Fruit fly (Drosophila melanogaster) whole organism, embryonic: ENCODE results near the gene Cipc.
A peak's percentile ranks its signal among the peaks of the same experiment; 100 is the strongest.

Experiments used
- Atf6 ChIP-seq: fragments of 200-800 bp; sonication (Bioruptor generic); IDR thresholded peaks from 2 replicates; pipeline ENCODE4 v1.3.6; 2022; ENCODE audit warnings: missing biosample characterization, missing genetic modification characterization
- BtbVII ChIP-seq: fragments of 200-800 bp; sonication (Bioruptor generic); optimal IDR thresholded peaks from 3 replicates; lab custom pipeline; 2017; ENCODE audit warnings: missing biosample characterization, mild to moderate bottlenecking, missing genetic modification characterization
- CG10274 ChIP-seq: fragments of 200-800 bp; sonication (Bioruptor generic); optimal IDR thresholded peaks from 3 replicates; lab custom pipeline; 2017; ENCODE audit warnings: missing biosample characterization, mild to moderate bottlenecking, missing genetic modification characterization
- CG10321 ChIP-seq: fragments of 200-800 bp; sonication (Bioruptor generic); IDR thresholded peaks from 2 replicates; pipeline ENCODE4 v1.3.6; 2022; ENCODE audit warnings: missing biosample characterization, missing genetic modification characterization
- CG10543 ChIP-seq: fragments of 200-800 bp; sonication (Bioruptor generic); optimal IDR thresholded peaks from 3 replicates; lab custom pipeline; 2017; ENCODE audit warnings: missing biosample characterization, mild to moderate bottlenecking, missing genetic modification characterization, moderate library complexity
- CG10959 ChIP-seq: fragments of 200-800 bp; sonication (Bioruptor generic); IDR thresholded peaks from 2 replicates; pipeline ENCODE4 v1.3.6; 2022; ENCODE audit warnings: missing biosample characterization, missing genetic modification characterization
- CG11093 ChIP-seq: fragments of 200-800 bp; sonication (Bioruptor generic); IDR thresholded peaks from 3 replicates; pipeline ENCODE4 v1.3.6; 2022; ENCODE audit warnings: missing biosample characterization, missing genetic modification characterization
- CG11504 ChIP-seq: fragments of 200-800 bp; sonication (Bioruptor generic); optimal IDR thresholded peaks from 3 replicates; lab custom pipeline; 2019; ENCODE audit warnings: missing biosample characterization, mild to moderate bottlenecking, missing genetic modification characterization, moderate library complexity
- CG1233 ChIP-seq: fragments of 200-800 bp; sonication (Bioruptor generic); optimal IDR thresholded peaks from 4 replicates; lab custom pipeline; 2018; ENCODE audit warnings: missing biosample characterization, mild to moderate bottlenecking, missing genetic modification characterization
- CG14860 ChIP-seq: fragments of 200-800 bp; sonication (Bioruptor generic); IDR thresholded peaks from 3 replicates; pipeline ENCODE4 v1.3.6; 2022; ENCODE audit warnings: missing biosample characterization, missing genetic modification characterization; ENCODE audit not compliant: partially characterized antibody
- CG15073 ChIP-seq: fragments of 200-800 bp; sonication (Bioruptor generic); optimal IDR thresholded peaks from 2 replicates; lab custom pipeline; 2016; ENCODE audit warnings: missing biosample characterization, missing genetic modification characterization
- CG16779 ChIP-seq: fragments of 200-800 bp; sonication (Bioruptor generic); IDR thresholded peaks from 2 replicates; pipeline ENCODE4 v1.3.6; 2022; ENCODE audit warnings: missing biosample characterization, missing genetic modification characterization
- CG1792 ChIP-seq: fragments of 200-800 bp; sonication (Bioruptor generic); optimal IDR thresholded peaks from 2 replicates; lab custom pipeline; 2016; ENCODE audit warnings: missing biosample characterization, missing genetic modification characterization
- CG30403 ChIP-seq: fragments of 200-800 bp; sonication (Bioruptor generic); optimal IDR thresholded peaks from 3 replicates; lab custom pipeline; 2016; ENCODE audit warnings: missing biosample characterization, missing genetic modification characterization
- CG3065 ChIP-seq: fragments of 200-800 bp; sonication (Bioruptor generic); optimal IDR thresholded peaks from 2 replicates; lab custom pipeline; 2016; ENCODE audit warnings: missing biosample characterization, missing genetic modification characterization
- CG31441 ChIP-seq: fragments of 200-800 bp; sonication (Bioruptor generic); IDR thresholded peaks from 2 replicates; pipeline ENCODE4 v1.3.6; 2022; ENCODE audit warnings: missing biosample characterization, missing genetic modification characterization
- CG32532 ChIP-seq: fragments of 200-800 bp; sonication (Bioruptor generic); IDR thresholded peaks from 2 replicates; pipeline ENCODE4 v1.3.6; 2022; ENCODE audit warnings: missing biosample characterization, missing genetic modification characterization
- CG3726 ChIP-seq: fragments of 200-800 bp; sonication (Bioruptor generic); IDR thresholded peaks from 3 replicates; pipeline ENCODE4, ENCODE4 v1.3.6; 2022; ENCODE audit warnings: missing biosample characterization, missing genetic modification characterization
- CG4328 ChIP-seq: fragments of 200-800 bp; sonication (Bioruptor generic); optimal IDR thresholded peaks from 3 replicates; lab custom pipeline; 2017; ENCODE audit warnings: missing biosample characterization, missing genetic modification reagents, missing genetic modification characterization
- CG6254 ChIP-seq: fragments of 200-800 bp; sonication (Bioruptor generic); optimal IDR thresholded peaks from 3 replicates; lab custom pipeline; 2017; ENCODE audit warnings: mild to moderate bottlenecking, missing biosample characterization, missing genetic modification reagents, missing genetic modification characterization
- CG8944 ChIP-seq: fragments of 200-800 bp; sonication (Bioruptor generic); optimal IDR thresholded peaks from 3 replicates; lab custom pipeline; 2016; ENCODE audit warnings: missing biosample characterization, missing genetic modification characterization
- CG9817 ChIP-seq: fragments of 200-800 bp; sonication (Bioruptor generic); optimal IDR thresholded peaks from 2 replicates; lab custom pipeline; 2018; ENCODE audit warnings: missing biosample characterization, mild to moderate bottlenecking, missing genetic modification characterization, moderate library complexity
- Dip3 ChIP-seq: fragments of 200-800 bp; sonication (Bioruptor generic); optimal IDR thresholded peaks from 3 replicates; lab custom pipeline; 2016; ENCODE audit warnings: missing biosample characterization, missing genetic modification characterization
- Gug ChIP-seq: fragments of 200-800 bp; sonication (Bioruptor generic); IDR thresholded peaks from 4 replicates; pipeline ENCODE4 v1.3.6; 2022; ENCODE audit warnings: missing biosample characterization, missing genetic modification characterization
- Myb ChIP-seq: fragments of 200-800 bp; sonication (Bioruptor generic); optimal IDR thresholded peaks from 2 replicates; lab custom pipeline; 2016; ENCODE audit warnings: missing biosample characterization, missing genetic modification characterization
- Oaz ChIP-seq: fragments of 200-800 bp; sonication (Bioruptor generic); IDR thresholded peaks from 2 replicates; pipeline ENCODE4 v1.3.6; 2022; ENCODE audit warnings: missing biosample characterization, missing genetic modification characterization
- Opbp ChIP-seq: fragments of 200-800 bp; sonication (Bioruptor generic); IDR thresholded peaks from 3 replicates; pipeline ENCODE4 v1.3.6; 2022; ENCODE audit warnings: missing biosample characterization, missing genetic modification characterization; ENCODE audit not compliant: partially characterized antibody
- Pdp1 ChIP-seq, 2 experiments: fragments of 200-800 bp; sonication (Bioruptor generic); optimal IDR thresholded peaks; 3 replicates each; lab custom pipeline; 2016; ENCODE audit warnings: missing biosample characterization in 2 of 2, missing genetic modification characterization in 2 of 2, mild to moderate bottlenecking in 1 of 2, moderate library complexity in 1 of 2
- Vsx1 ChIP-seq: fragments of 200-800 bp; sonication (Bioruptor generic); optimal IDR thresholded peaks from 2 replicates; lab custom pipeline; 2017; ENCODE audit warnings: missing biosample characterization, mild to moderate bottlenecking, missing genetic modification characterization, missing genetic modification reagents
- aop ChIP-seq: fragments of 200-800 bp; sonication (Bioruptor generic); IDR thresholded peaks from 2 replicates; pipeline ENCODE4 v1.3.6; 2022; ENCODE audit warnings: missing biosample characterization, missing genetic modification characterization
- ash1 ChIP-seq: fragments of 200-800 bp; sonication (Bioruptor generic); optimal IDR thresholded peaks from 2 replicates; lab custom pipeline; 2018; ENCODE audit warnings: missing biosample characterization, mild to moderate bottlenecking, missing genetic modification characterization
- az2 ChIP-seq: fragments of 200-800 bp; sonication (Bioruptor generic); optimal IDR thresholded peaks from 3 replicates; lab custom pipeline; 2016; ENCODE audit warnings: missing biosample characterization, missing genetic modification characterization
- cato ChIP-seq: fragments of 200-800 bp; sonication (Bioruptor generic); optimal IDR thresholded peaks from 2 replicates; lab custom pipeline; 2016; ENCODE audit warnings: missing biosample characterization, missing genetic modification characterization, borderline replicate concordance
- chif ChIP-seq, 2 experiments: fragments of 200-800 bp; sonication (Bioruptor generic); optimal IDR thresholded peaks; 3 replicates each; lab custom pipeline; 2016; ENCODE audit warnings: missing biosample characterization in 2 of 2, missing genetic modification characterization in 2 of 2
- chm ChIP-seq: fragments of 200-800 bp; sonication (Bioruptor generic); IDR thresholded peaks from 2 replicates; pipeline ENCODE4 v1.3.6; 2022; ENCODE audit warnings: missing biosample characterization, missing genetic modification characterization
- gsb-n ChIP-seq: fragments of 200-800 bp; sonication (Bioruptor generic); optimal IDR thresholded peaks from 3 replicates; lab custom pipeline; 2018; ENCODE audit warnings: missing biosample characterization, mild to moderate bottlenecking, missing genetic modification characterization
- gt ChIP-seq: fragments of 200-800 bp; sonication (Bioruptor generic); IDR thresholded peaks from 2 replicates; pipeline ENCODE4 v1.3.6; 2022; ENCODE audit warnings: missing biosample characterization, missing genetic modification characterization
- insv ChIP-seq, 2 experiments: fragments of 200-800 bp; sonication (Bioruptor generic); optimal IDR thresholded peaks; 3 replicates each; lab custom pipeline; 2016 to 2018; ENCODE audit warnings: missing biosample characterization in 2 of 2, missing genetic modification characterization in 2 of 2
- jing ChIP-seq: fragments of 200-800 bp; sonication (Bioruptor generic); optimal IDR thresholded peaks from 2 replicates; lab custom pipeline; 2018; ENCODE audit warnings: missing biosample characterization, mild to moderate bottlenecking, missing genetic modification characterization
- ken ChIP-seq: fragments of 200-800 bp; sonication (Bioruptor generic); IDR thresholded peaks from 3 replicates; pipeline ENCODE4 v1.3.6; 2022; ENCODE audit warnings: missing biosample characterization, missing genetic modification characterization
- mirr ChIP-seq: fragments of 200-800 bp; sonication (Bioruptor generic); optimal IDR thresholded peaks from 3 replicates; lab custom pipeline; 2018; ENCODE audit warnings: missing biosample characterization, mild to moderate bottlenecking, missing genetic modification characterization
- pita ChIP-seq: fragments of 200-800 bp; sonication (Bioruptor generic); optimal IDR thresholded peaks from 2 replicates; lab custom pipeline; 2017; ENCODE audit warnings: missing biosample characterization, mild to moderate bottlenecking, missing genetic modification characterization
- ranshi ChIP-seq: fragments of 200-800 bp; sonication (Bioruptor generic); IDR thresholded peaks from 2 replicates; pipeline ENCODE4 v1.3.6; 2022; ENCODE audit warnings: missing biosample characterization, missing genetic modification characterization
- schlank ChIP-seq: fragments of 200-800 bp; sonication (Bioruptor generic); optimal IDR thresholded peaks from 2 replicates; lab custom pipeline; 2018; ENCODE audit warnings: missing biosample characterization, mild to moderate bottlenecking, missing genetic modification characterization
- seq ChIP-seq: fragments of 200-800 bp; sonication (Bioruptor generic); IDR thresholded peaks from 2 replicates; pipeline ENCODE4 v1.3.6; 2022; ENCODE audit warnings: missing biosample characterization, missing genetic modification characterization
- sim ChIP-seq: fragments of 200-800 bp; sonication (Bioruptor generic); IDR thresholded peaks from 2 replicates; pipeline ENCODE4 v1.3.6; 2022; ENCODE audit warnings: missing biosample characterization, missing genetic modification characterization
- sob ChIP-seq: fragments of 200-800 bp; sonication (Bioruptor generic); IDR thresholded peaks from 2 replicates; pipeline ENCODE4 v1.3.6; 2022; ENCODE audit warnings: missing biosample characterization, missing genetic modification characterization
- ssp ChIP-seq: fragments of 200-800 bp; sonication (Bioruptor generic); IDR thresholded peaks from 2 replicates; pipeline ENCODE4 v1.3.6; 2022; ENCODE audit warnings: missing biosample characterization, missing genetic modification characterization
- tin ChIP-seq: fragments of 200-800 bp; sonication (Bioruptor generic); optimal IDR thresholded peaks from 3 replicates; lab custom pipeline; 2016; ENCODE audit warnings: missing biosample characterization, missing genetic modification characterization
- twi ChIP-seq: fragments of 200-800 bp; optimal IDR thresholded peaks from 2 replicates; lab custom pipeline; 2019; ENCODE audit warnings: missing biosample characterization, mild to moderate bottlenecking, missing genetic modification characterization, moderate library complexity
- tx ChIP-seq: fragments of 200-800 bp; sonication (Bioruptor generic); optimal IDR thresholded peaks from 2 replicates; lab custom pipeline; 2016; ENCODE audit warnings: missing biosample characterization, missing genetic modification characterization

Gene Cipc

dm6 chr3R:26059195-26059594, 47.5 kb upstream of the Cipc start, which contains the start of the genes RpL34a and Trmt61 (continued):
- TF ChIP-seq insv (GFP tag; optimal IDR thresholded peaks at IDR 0.05; lab: Kevin White, UChicago) (peak in 1 of 2 experiments; percentile 82), tin (GFP tag; lab: Kevin White, UChicago) (peak; percentile 74), pita (GFP tag; lab: Kevin White, UChicago) (no peak), CG10543 (GFP tag; lab: Kevin White, UChicago) (peak; percentile 94), mirr (GFP tag; lab: Kevin White, UChicago) (peak; percentile 92), jing (GFP tag; lab: Kevin White, UChicago) (peak; percentile 41), Atf6 (GFP tag; lab: Robert Waterston, UW) (peak; percentile 84), ash1 (GFP tag; lab: Kevin White, UChicago) (no peak), CG15073 (GFP tag; lab: Kevin White, UChicago) (no peak), twi (tag; lab: Kevin White, UChicago) (no peak), Myb (GFP tag; lab: Kevin White, UChicago) (peak; percentile 33), CG14860 (peak; percentile 69; the same call in 2 of the 3 replicates), gt (GFP tag; lab: Robert Waterston, UW) (no peak), seq (no peak; the same call in 1 of the 2 replicates), BtbVII (GFP tag; lab: Kevin White, UChicago) (peak; percentile 89), aop (GFP tag; lab: Robert Waterston, UW) (0 out of 2 replicates have a peak, but pooled peaks have one; percentile 30), sob (GFP tag; lab: Robert Waterston, UW) (peak; percentile 86), CG10959 (peak; percentile 52; the same call in 1 of the 2 replicates), Opbp (GFP tag; lab: Robert Waterston, UW) (peak; percentile 64; the same call in 2 of the 3 replicates), CG32532 (peak; percentile 83), Vsx1 (GFP tag; lab: Kevin White, UChicago) (peak; percentile 93), gsb-n (tag; lab: Kevin White, UChicago) (peak; percentile 86), CG11093 (0 out of 3 replicates have a peak, but pooled peaks have one; percentile 31), CG31441 (GFP tag; lab: Robert Waterston, UW) (peak; percentile 92), CG10274 (GFP tag; lab: Kevin White, UChicago) (peak; percentile 67), CG9817 (tag; lab: Kevin White, UChicago) (peak; percentile 83), sim (GFP tag; lab: Robert Waterston, UW) (peak; percentile 65; the same call in 1 of the 2 replicates), Gug (GFP tag; lab: Robert Waterston, UW) (no peak), CG10321 (GFP tag; lab: Robert Waterston, UW) (peak; percentile 66), Oaz (GFP tag; lab: Robert Waterston, UW) (peak; percentile 70; the same call in 1 of the 2 replicates), CG1792 (GFP tag; lab: Kevin White, UChicago) (peak; percentile 51), CG30403 (GFP tag; lab: Kevin White, UChicago) (peak; percentile 84), ranshi (GFP tag; lab: Robert Waterston, UW) (peak; percentile 60; the same call in 1 of the 2 replicates), Pdp1 (GFP tag; optimal IDR thresholded peaks at IDR 0.05; lab: Kevin White, UChicago) (peak; percentile 76 to 79), ssp (peak; percentile 60), schlank (tag; lab: Kevin White, UChicago) (peak; percentile 82), Dip3 (GFP tag; lab: Kevin White, UChicago) (peak; percentile 36), ken (GFP tag; lab: Robert Waterston, UW) (peak; percentile 53; the same call in 1 of the 3 replicates), CG8944 (GFP tag; lab: Kevin White, UChicago) (peak; percentile 46), chif (GFP tag; optimal IDR thresholded peaks at IDR 0.05; lab: Kevin White, UChicago) (peak; percentile 59 to 73), CG16779 (GFP tag; lab: Robert Waterston, UW) (no peak), CG3065 (GFP tag; lab: Kevin White, UChicago) (peak; percentile 78), chm (GFP tag; lab: Robert Waterston, UW) (peak; percentile 72), CG6254 (GFP tag; lab: Kevin White, UChicago) (peak; percentile 84), CG11504 (tag; lab: Kevin White, UChicago) (peak; percentile 84), cato (GFP tag; lab: Kevin White, UChicago) (peak; percentile 70), CG4328 (GFP tag; lab: Kevin White, UChicago) (peak; percentile 94), CG1233 (peak; percentile 95), az2 (GFP tag; lab: Kevin White, UChicago) (peak; percentile 74), tx (GFP tag; lab: Kevin White, UChicago) (peak; percentile 53), CG3726 (GFP tag; lab: Robert Waterston, UW) (peak; percentile 69; the same call in 1 of the 3 replicates)
